4 fruit fly cellular contexts compared by ENCODE assay signal in the genomic region with DNA sequence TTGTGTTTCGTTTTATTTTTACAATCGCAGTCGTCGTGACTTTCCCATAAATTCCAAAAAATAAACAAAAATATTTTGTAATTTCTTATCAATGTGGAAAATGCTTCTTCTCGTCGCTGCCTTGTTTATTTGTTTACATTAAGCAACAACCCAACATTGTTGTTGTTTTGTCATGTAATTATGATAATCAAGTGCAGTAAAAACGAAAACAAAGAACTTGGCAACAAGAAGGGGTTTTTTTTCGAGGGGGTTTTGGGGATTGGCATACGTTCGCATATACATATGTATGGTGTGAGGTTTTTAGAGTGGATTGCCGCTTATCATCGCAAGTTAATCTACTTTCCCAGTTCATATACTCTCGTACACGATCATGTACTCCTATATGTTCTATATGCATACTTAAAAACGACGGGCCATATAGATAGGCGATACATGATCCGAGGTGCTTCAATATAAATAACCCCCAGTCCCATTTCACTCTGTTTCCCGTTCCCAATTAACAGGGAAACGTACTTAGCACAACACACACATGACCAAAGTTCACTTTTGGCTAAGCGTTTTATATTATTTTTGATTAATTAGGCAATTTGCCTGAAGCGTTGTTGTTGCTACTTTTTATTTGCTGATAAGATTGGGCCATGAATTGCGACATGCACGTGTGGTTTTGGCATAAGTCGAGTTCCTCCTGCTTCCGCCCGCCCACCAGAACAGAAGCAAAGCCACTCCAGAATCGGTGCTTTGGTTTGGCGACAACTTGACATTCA.
A peak's percentile ranks its signal among the peaks of the same experiment; 100 is the strongest.
TF ChIP-seq lines count a peak whose summit lies in the region.

No protein-coding gene starts in this region.

- TF ChIP-seq CTCF in whole organism, embryonic (GFP tag; optimal IDR thresholded peaks at IDR 0.05; lab: Kevin White, UChicago), result peak; percentile 21

TF ChIP-seq in whole organism, adult, 20 proteins besides CTCF, POLR2A, EP300 and RAD21:
- TF ChIP-seq CG1620 (GFP tag; optimal IDR thresholded peaks at IDR 0.05; lab: Kevin White, UChicago) (no peak), CG12768 (GFP tag; optimal IDR thresholded peaks at IDR 0.05; lab: Kevin White, UChicago) (no peak), CG14711 (tag; optimal IDR thresholded peaks at IDR 0.05; lab: Kevin White, UChicago) (no peak), CG33017 (tag; optimal IDR thresholded peaks at IDR 0.05; lab: Kevin White, UChicago) (no peak), toe (GFP tag; optimal IDR thresholded peaks at IDR 0.05; lab: Kevin White, UChicago) (no peak), kay (GFP tag; lab: Kevin White, UChicago; ENCODE audit: borderline replicate concordance) (peak; percentile 55), CG5204 (GFP tag; optimal IDR thresholded peaks at IDR 0.05; lab: Kevin White, UChicago) (no peak), CG7045 (GFP tag; optimal IDR thresholded peaks at IDR 0.05; lab: Kevin White, UChicago) (no peak), cic (GFP tag; optimal IDR thresholded peaks at IDR 0.05; lab: Kevin White, UChicago) (peak; percentile 49), CG11617 (GFP tag; optimal IDR thresholded peaks at IDR 0.05; lab: Kevin White, UChicago) (no peak), Mnt (GFP tag; optimal IDR thresholded peaks at IDR 0.05; lab: Kevin White, UChicago) (peak; percentile 18), Crg-1 (GFP tag; optimal IDR thresholded peaks at IDR 0.05; lab: Kevin White, UChicago) (no peak), tj (GFP tag; optimal IDR thresholded peaks at IDR 0.05; lab: Kevin White, UChicago) (peak; percentile 14), bab1 (GFP tag; optimal IDR thresholded peaks at IDR 0.05; lab: Kevin White, UChicago) (no peak), Clk (GFP tag; optimal IDR thresholded peaks at IDR 0.05; lab: Kevin White, UChicago) (no peak), CG7101 (tag; optimal IDR thresholded peaks at IDR 0.05; lab: Kevin White, UChicago) (no peak)

TF ChIP-seq in whole organism, embryonic, 481 proteins besides CTCF, POLR2A, EP300 and RAD21 (continues in another document):
- TF ChIP-seq CG9727 (GFP tag; optimal IDR thresholded peaks at IDR 0.05; lab: Kevin White, UChicago), result no peak
- TF ChIP-seq Atf-2 (GFP tag; optimal IDR thresholded peaks at IDR 0.05; lab: Kevin White, UChicago), result no peak
- no peak for TF ChIP-seq Max (GFP tag; optimal IDR thresholded peaks at IDR 0.05; lab: Kevin White, UChicago)
- TF ChIP-seq emc (GFP tag; optimal IDR thresholded peaks at IDR 0.05; lab: Kevin White, UChicago), result no peak
- TF ChIP-seq Hsf (GFP tag; optimal IDR thresholded peaks at IDR 0.05; lab: Kevin White, UChicago), result no peak
- no peak for TF ChIP-seq Hr51 (GFP tag; optimal IDR thresholded peaks at IDR 0.05; lab: Kevin White, UChicago)
- no peak for TF ChIP-seq maf-S (GFP tag; optimal IDR thresholded peaks at IDR 0.05; lab: Kevin White, UChicago)
- no peak for TF ChIP-seq Gug (GFP tag; IDR thresholded peaks at IDR 0.05; lab: Robert Waterston, UW)
- TF ChIP-seq bsh (GFP tag; optimal IDR thresholded peaks at IDR 0.05; lab: Kevin White, UChicago), result peak in 1 of 2 experiments; percentile 37
- TF ChIP-seq Antp (GFP tag; optimal IDR thresholded peaks at IDR 0.05; lab: Kevin White, UChicago), result no peak
- TF ChIP-seq az2 (GFP tag; optimal IDR thresholded peaks at IDR 0.05; lab: Kevin White, UChicago), result no peak
- peak; percentile 82 for TF ChIP-seq sens (GFP tag; lab: Kevin White, UChicago)
- no peak for TF ChIP-seq wor (GFP tag; IDR thresholded peaks at IDR 0.05; lab: Robert Waterston, UW)
- TF ChIP-seq CG18476 (GFP tag; optimal IDR thresholded peaks at IDR 0.05; lab: Kevin White, UChicago), result no peak
- peak; percentile 23 for TF ChIP-seq Blimp-1 (GFP tag; optimal IDR thresholded peaks at IDR 0.05; lab: Kevin White, UChicago)
- no peak for TF ChIP-seq Ravus (GFP tag; IDR thresholded peaks at IDR 0.05; lab: Robert Waterston, UW)
- peak; percentile 26 for TF ChIP-seq wek (GFP tag; optimal IDR thresholded peaks at IDR 0.05; lab: Kevin White, UChicago)
- TF ChIP-seq klu (GFP tag; IDR thresholded peaks at IDR 0.05; lab: Robert Waterston, UW), result no peak
- TF ChIP-seq CG17385 (GFP tag; optimal IDR thresholded peaks at IDR 0.05; lab: Kevin White, UChicago), result peak; percentile 70
- TF ChIP-seq BtbVII (GFP tag; optimal IDR thresholded peaks at IDR 0.05; lab: Kevin White, UChicago), result peak; percentile 32
- peak; percentile 57 for TF ChIP-seq CG17359 (tag; optimal IDR thresholded peaks at IDR 0.05; lab: Kevin White, UChicago)
- no peak for TF ChIP-seq CG42726 (GFP tag; IDR thresholded peaks at IDR 0.05; lab: Robert Waterston, UW; ENCODE audit: partially characterized antibody)
- no peak for TF ChIP-seq E2f2 (GFP tag; IDR thresholded peaks at IDR 0.05; lab: Robert Waterston, UW)
- TF ChIP-seq Stat92E (GFP tag; optimal IDR thresholded peaks at IDR 0.05; lab: Kevin White, UChicago), result no peak

TF ChIP-seq in whole organism, prepupa, 60 proteins besides CTCF, POLR2A, EP300 and RAD21 (continues in another document):
- TF ChIP-seq Ets96B (tag; optimal IDR thresholded peaks at IDR 0.05; lab: Kevin White, UChicago), result no peak
- no peak for TF ChIP-seq CG6808 (GFP tag; optimal IDR thresholded peaks at IDR 0.05; lab: Kevin White, UChicago)
- TF ChIP-seq CG11902 (GFP tag; optimal IDR thresholded peaks at IDR 0.05; lab: Kevin White, UChicago), result no peak
- no peak for TF ChIP-seq CG3919 (GFP tag; optimal IDR thresholded peaks at IDR 0.05; lab: Kevin White, UChicago)
- no peak for TF ChIP-seq Blimp-1 (GFP tag; optimal IDR thresholded peaks at IDR 0.05; lab: Kevin White, UChicago)
- peak; percentile 50 for TF ChIP-seq Eip78C (GFP tag; lab: Kevin White, UChicago)
- TF ChIP-seq net (GFP tag; optimal IDR thresholded peaks at IDR 0.05; lab: Kevin White, UChicago), result no peak
- TF ChIP-seq CG8119 (GFP tag; IDR thresholded peaks at IDR 0.05; lab: Robert Waterston, UW), result no peak
- TF ChIP-seq Hr39 (GFP tag; optimal IDR thresholded peaks at IDR 0.05; lab: Kevin White, UChicago), result no peak
- no peak for TF ChIP-seq fd59A (GFP tag; optimal IDR thresholded peaks at IDR 0.05; lab: Kevin White, UChicago)
- TF ChIP-seq Met (GFP tag; optimal IDR thresholded peaks at IDR 0.05; lab: Kevin White, UChicago), result no peak
- no peak for TF ChIP-seq esn (GFP tag; optimal IDR thresholded peaks at IDR 0.05; lab: Kevin White, UChicago)
- TF ChIP-seq Sox14 (GFP tag; optimal IDR thresholded peaks at IDR 0.05; lab: Kevin White, UChicago), result peak; percentile 52
- peak; percentile 74 for TF ChIP-seq fkh (GFP tag; optimal IDR thresholded peaks at IDR 0.05; lab: Kevin White, UChicago)
- TF ChIP-seq ss (GFP tag; optimal IDR thresholded peaks at IDR 0.05; lab: Kevin White, UChicago), result peak; percentile 36 to 37
- no peak for TF ChIP-seq lz (GFP tag; optimal IDR thresholded peaks at IDR 0.05; lab: Kevin White, UChicago)
- TF ChIP-seq CG15336 (GFP tag; IDR thresholded peaks at IDR 0.05; lab: Robert Waterston, UW), result no peak
- TF ChIP-seq salr (GFP tag; optimal IDR thresholded peaks at IDR 0.05; lab: Kevin White, UChicago), result no peak
- TF ChIP-seq CG16779 (tag; optimal IDR thresholded peaks at IDR 0.05; lab: Kevin White, UChicago), result no peak
- no peak for TF ChIP-seq CG4318 (GFP tag; optimal IDR thresholded peaks at IDR 0.05; lab: Kevin White, UChicago)
- no peak for TF ChIP-seq topi (GFP tag; optimal IDR thresholded peaks at IDR 0.05; lab: Kevin White, UChicago)
- TF ChIP-seq achi (GFP tag; optimal IDR thresholded peaks at IDR 0.05; lab: Kevin White, UChicago), result no peak
- no peak for TF ChIP-seq CG6792 (GFP tag; optimal IDR thresholded peaks at IDR 0.05; lab: Kevin White, UChicago)
- TF ChIP-seq Sox102F (GFP tag; optimal IDR thresholded peaks at IDR 0.05; lab: Kevin White, UChicago), result peak; percentile 1
- TF ChIP-seq acj6 (GFP tag; optimal IDR thresholded peaks at IDR 0.05; lab: Kevin White, UChicago), result no peak

TF ChIP-seq in whole organism, wandering third instar larva, 38 proteins besides CTCF, POLR2A, EP300 and RAD21:
- TF ChIP-seq CG32264 (GFP tag; optimal IDR thresholded peaks at IDR 0.05; lab: Kevin White, UChicago) (no peak), Dif (GFP tag; optimal IDR thresholded peaks at IDR 0.05; lab: Kevin White, UChicago; ENCODE audit: partially characterized antibody) (no peak), Sp1 (GFP tag; optimal IDR thresholded peaks at IDR 0.05; lab: Kevin White, UChicago) (peak; percentile 3), sage (GFP tag; optimal IDR thresholded peaks at IDR 0.05; lab: Kevin White, UChicago) (no peak), dmrt93B (GFP tag; optimal IDR thresholded peaks at IDR 0.05; lab: Kevin White, UChicago) (no peak), Jra (GFP tag; optimal IDR thresholded peaks at IDR 0.05; lab: Kevin White, UChicago) (no peak), OdsH (GFP tag; optimal IDR thresholded peaks at IDR 0.05; lab: Kevin White, UChicago) (no peak), Myc (optimal IDR thresholded peaks at IDR 0.05; lab: Kevin White, UChicago) (no peak), dl (GFP tag; optimal IDR thresholded peaks at IDR 0.05; lab: Kevin White, UChicago; ENCODE audit: insufficient read depth in 1 of 2, partially characterized antibody in 2 of 2) (no peak), Vsx2 (GFP tag; optimal IDR thresholded peaks at IDR 0.05; lab: Kevin White, UChicago; ENCODE audit: partially characterized antibody) (no peak), Rel (GFP tag; optimal IDR thresholded peaks at IDR 0.05; lab: Kevin White, UChicago) (no peak), Rel (tag; optimal IDR thresholded peaks at IDR 0.05; lab: Kevin White, UChicago) (peak; percentile 96), CrebA (GFP tag; optimal IDR thresholded peaks at IDR 0.05; lab: Kevin White, UChicago; ENCODE audit: borderline replicate concordance) (peak; percentile 67), fru (GFP tag; optimal IDR thresholded peaks at IDR 0.05; lab: Kevin White, UChicago) (no peak), Mio (GFP tag; optimal IDR thresholded peaks at IDR 0.05; lab: Kevin White, UChicago) (no peak), brk (GFP tag; optimal IDR thresholded peaks at IDR 0.05; lab: Kevin White, UChicago) (no peak), foxo (GFP tag; optimal IDR thresholded peaks at IDR 0.05; lab: Kevin White, UChicago) (no peak), Abd-B (GFP tag; optimal IDR thresholded peaks at IDR 0.05; lab: Kevin White, UChicago) (no peak), Dfd (GFP tag; optimal IDR thresholded peaks at IDR 0.05; lab: Kevin White, UChicago) (no peak), pan (optimal IDR thresholded peaks at IDR 0.05; lab: Kevin White, UChicago) (no peak), Hnf4 (GFP tag; optimal IDR thresholded peaks at IDR 0.05; lab: Kevin White, UChicago) (peak; percentile 32), woc (GFP tag; optimal IDR thresholded peaks at IDR 0.05; lab: Kevin White, UChicago) (no peak), sv (GFP tag; optimal IDR thresholded peaks at IDR 0.05; lab: Kevin White, UChicago) (no peak), lola (GFP tag; optimal IDR thresholded peaks at IDR 0.05; lab: Kevin White, UChicago) (no peak), br (GFP tag; optimal IDR thresholded peaks at IDR 0.05; lab: Kevin White, UChicago) (no peak)
